Worm (Caenorhabditis elegans) whole organism, midembryonic: Measurements from ENCODE around the gene F41H10.12.

ENCODE experiments used
- T22C8.4 ChIP-seq: fragments of 200-800 bp; sonication (Bioruptor generic); IDR thresholded peaks from 2 replicates; pipeline ENCODE4 v1.3.6; 2022; ENCODE audit warnings: missing genetic modification characterization, missing compliant biosample characterization
- flt-1 ChIP-seq: fragments of 200-800 bp; sonication (Bioruptor generic); IDR thresholded peaks from 2 replicates; pipeline ENCODE4 v1.3.6; 2022; ENCODE audit warnings: missing genetic modification characterization, missing compliant biosample characterization
- ref-1 ChIP-seq: fragments of 200-800 bp; sonication (Bioruptor generic); conservative IDR thresholded peaks from 2 replicates; pipeline ENCODE4 v1.3.6; 2022; ENCODE audit warnings: missing genetic modification reagents, missing genetic modification characterization, missing compliant biosample characterization
- ztf-23 ChIP-seq: fragments of 200-800 bp; sonication (Bioruptor generic); IDR thresholded peaks from 2 replicates; pipeline ENCODE4 v1.3.6; 2022; ENCODE audit warnings: missing genetic modification reagents, missing genetic modification characterization, missing compliant biosample characterization
- ztf-29 ChIP-seq: fragments of 200-800 bp; sonication (Bioruptor generic); IDR thresholded peaks from 2 replicates; pipeline ENCODE4 v1.3.6; 2022; ENCODE audit warnings: missing genetic modification reagents, missing genetic modification characterization, missing compliant biosample characterization

DNA sequence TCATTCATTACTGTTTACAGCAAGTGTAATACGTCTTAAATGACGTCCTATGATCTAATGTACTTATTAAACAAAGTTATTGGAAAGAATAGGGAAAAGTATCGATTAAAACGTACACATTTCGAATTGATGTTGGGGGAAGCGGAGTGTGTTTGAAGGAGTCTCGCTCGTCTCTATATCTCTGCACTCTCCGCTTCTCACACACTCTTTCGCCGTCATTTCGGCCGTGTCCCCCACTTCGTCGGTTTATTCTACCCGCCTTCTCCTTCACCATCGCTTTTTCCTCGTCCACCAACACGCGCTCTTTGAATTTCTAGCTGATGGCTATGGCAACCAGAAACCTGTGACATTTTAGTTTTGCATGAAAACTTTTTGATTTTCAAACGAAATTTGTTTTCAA lies 16.3 kb upstream of the F41H10.12 start:
- TF ChIP-seq ref-1 (no peak), flt-1 (GFP tag; lab: Robert Waterston, UW) (no peak), T22C8.4 (peak; percentile 68), ztf-23 (GFP tag; lab: Robert Waterston, UW) (no peak), ztf-29 (GFP tag; lab: Robert Waterston, UW) (no peak)
